Worm (Caenorhabditis elegans) whole organism, L1 larva: ENCODE measurements around the gene Y50D4C.5.

Experiments
- C16A3.4 ChIP-seq: fragments of 150-350 bp; optimal IDR thresholded peaks from 2 replicates; lab custom pipeline; 2014; ENCODE audit warnings: missing biosample characterization, missing genetic modification characterization
- C34B4.2 ChIP-seq: sonication (generic microtip); optimal IDR thresholded peaks from 2 replicates; lab custom pipeline; 2017; ENCODE audit warnings: mild to moderate bottlenecking, missing genetic modification characterization, missing compliant biosample characterization
- Y116A8C.19 ChIP-seq: sonication (generic microtip); optimal IDR thresholded peaks from 2 replicates; lab custom pipeline; 2016; ENCODE audit warnings: missing compliant biosample characterization, missing genetic modification characterization, borderline replicate concordance
- blmp-1 ChIP-seq: fragments of 150-350 bp; optimal IDR thresholded peaks from 2 replicates; lab custom pipeline; 2014; ENCODE audit warnings: missing biosample characterization, missing genetic modification characterization
- ceh-63 ChIP-seq: fragments of 200-800 bp; sonication (Bioruptor generic); optimal IDR thresholded peaks from 2 replicates; lab custom pipeline; 2018; ENCODE audit warnings: mild to moderate bottlenecking, missing genetic modification characterization, missing compliant biosample characterization
- ceh-8 ChIP-seq: fragments of 200-800 bp; sonication (Bioruptor generic); optimal IDR thresholded peaks from 2 replicates; lab custom pipeline; 2018; ENCODE audit warnings: mild to moderate bottlenecking, missing genetic modification characterization, moderate library complexity, missing compliant biosample characterization
- ceh-82 ChIP-seq, 3 experiments: fragments of 150-350 bp in 1 of 3; sonication (generic microtip) in 2 of 3; optimal IDR thresholded peaks; 2 replicates each; lab custom pipeline; 2014 to 2017; ENCODE audit warnings: missing biosample characterization in 3 of 3, missing genetic modification characterization in 3 of 3
- ceh-88 ChIP-seq: fragments of 200-800 bp; sonication (Bioruptor generic); IDR thresholded peaks from 2 replicates; pipeline ENCODE4 v1.3.6; 2022; ENCODE audit warnings: missing genetic modification characterization, missing compliant biosample characterization
- dpl-1 ChIP-seq, 3 experiments: fragments of 150-350 bp in 2 of 3; sonication (generic microtip) in 1 of 3; optimal IDR thresholded peaks; 2 replicates each; lab custom pipeline; 2014 to 2017; ENCODE audit warnings: missing biosample characterization in 3 of 3, missing genetic modification characterization in 3 of 3, missing genetic modification reagents in 3 of 3
- efl-1 ChIP-seq, 4 experiments: fragments of 150-350 bp; optimal IDR thresholded peaks in 3 of 4; peaks in 1 of 4; 1 replicate in 1 of 4; 2 replicates in 3 of 4; lab custom pipeline; 2014; ENCODE audit warnings: missing biosample characterization in 2 of 4, missing genetic modification characterization in 2 of 4, missing genetic modification reagents in 2 of 4
- efl-3 ChIP-seq: fragments of 200-800 bp; sonication (Bioruptor generic); optimal IDR thresholded peaks from 2 replicates; lab custom pipeline; 2018; ENCODE audit warnings: mild to moderate bottlenecking, missing genetic modification characterization, missing compliant biosample characterization
- egl-27 ChIP-seq, 2 experiments: fragments of 150-350 bp in 1 of 2; sonication (generic microtip); optimal IDR thresholded peaks; 3 replicates each; lab custom pipeline; 2017 to 2018; ENCODE audit warnings: missing biosample characterization in 2 of 2, missing genetic modification characterization in 2 of 2, missing genetic modification reagents in 2 of 2
- ets-5 ChIP-seq: fragments of 200-800 bp; sonication (Bioruptor generic); IDR thresholded peaks from 2 replicates; pipeline ENCODE4 v1.3.6; 2022; ENCODE audit warnings: missing genetic modification characterization, missing compliant biosample characterization
- fkh-10 ChIP-seq: sonication (generic microtip); optimal IDR thresholded peaks from 2 replicates; lab custom pipeline; 2017; ENCODE audit warnings: missing biosample characterization, missing genetic modification reagents, missing genetic modification characterization
- grh-1 ChIP-seq: fragments of 200-800 bp; sonication (Bioruptor generic); IDR thresholded peaks from 2 replicates; pipeline ENCODE4 v1.3.6; 2022; ENCODE audit warnings: missing genetic modification reagents, missing genetic modification characterization, missing compliant biosample characterization
- hlh-4 ChIP-seq: sonication (generic microtip); optimal IDR thresholded peaks from 2 replicates; lab custom pipeline; 2016; ENCODE audit warnings: mild to moderate bottlenecking, missing genetic modification characterization, missing compliant biosample characterization
- lin-15B ChIP-seq: fragments of 150-350 bp; sonication (generic microtip); optimal IDR thresholded peaks from 3 replicates; lab custom pipeline; 2014; ENCODE audit warnings: missing biosample characterization, missing genetic modification characterization
- lin-35 ChIP-seq, 2 experiments: fragments of 150-350 bp; optimal IDR thresholded peaks; 2 replicates each; lab custom pipeline; 2014; ENCODE audit warnings: missing biosample characterization in 2 of 2, missing genetic modification characterization in 2 of 2, missing genetic modification reagents in 2 of 2
- lir-3 ChIP-seq: sonication (generic microtip); optimal IDR thresholded peaks from 2 replicates; lab custom pipeline; 2016; ENCODE audit warnings: mild to moderate bottlenecking, missing genetic modification characterization, moderate library complexity, missing compliant biosample characterization; ENCODE audit not compliant: poor library complexity
- lsy-2 ChIP-seq, 2 experiments: fragments of 150-350 bp; optimal IDR thresholded peaks; 2 replicates each; lab custom pipeline; 2014; ENCODE audit warnings: missing biosample characterization in 2 of 2, missing genetic modification characterization in 2 of 2
- mep-1 ChIP-seq: fragments of 150-350 bp; optimal IDR thresholded peaks from 2 replicates; lab custom pipeline; 2014; ENCODE audit warnings: missing biosample characterization, missing genetic modification characterization
- nhr-11 ChIP-seq: fragments of 150-350 bp; optimal IDR thresholded peaks from 2 replicates; lab custom pipeline; 2014; ENCODE audit warnings: missing biosample characterization, missing genetic modification characterization
- nhr-12 ChIP-seq: sonication (generic microtip); optimal IDR thresholded peaks from 2 replicates; lab custom pipeline; 2017; ENCODE audit warnings: missing biosample characterization, missing genetic modification characterization
- nhr-20 ChIP-seq: sonication (generic microtip); optimal IDR thresholded peaks from 2 replicates; lab custom pipeline; 2016; ENCODE audit warnings: mild to moderate bottlenecking, missing genetic modification characterization, missing compliant biosample characterization
- nhr-76 ChIP-seq: sonication (generic microtip); optimal IDR thresholded peaks from 2 replicates; lab custom pipeline; 2017; ENCODE audit warnings: missing biosample characterization, missing genetic modification characterization
- nhr-77 ChIP-seq: fragments of 150-350 bp; optimal IDR thresholded peaks from 2 replicates; lab custom pipeline; 2014; ENCODE audit warnings: missing biosample characterization, missing genetic modification characterization
- nhr-85 ChIP-seq: sonication (generic microtip); peaks from one replicate; lab custom pipeline; 2016; ENCODE audit warnings: missing genetic modification characterization, inconsistent platforms, missing compliant biosample characterization
- pag-3 ChIP-seq: sonication (generic microtip); optimal IDR thresholded peaks from 2 replicates; lab custom pipeline; 2017; ENCODE audit warnings: missing genetic modification characterization, mild to moderate bottlenecking, missing compliant biosample characterization, antibody characterized with exemption, borderline replicate concordance; ENCODE audit not compliant: insufficient read depth
- pqm-1 ChIP-seq: sonication (generic microtip); optimal IDR thresholded peaks from 3 replicates; lab custom pipeline; 2017; ENCODE audit warnings: missing biosample characterization, missing genetic modification characterization
- rnt-1 ChIP-seq: sonication (generic microtip); optimal IDR thresholded peaks from 2 replicates; lab custom pipeline; 2016; ENCODE audit warnings: mild to moderate bottlenecking, missing genetic modification characterization, moderate library complexity, missing compliant biosample characterization
- snpc-4 ChIP-seq: fragments of 150-350 bp; optimal IDR thresholded peaks from 2 replicates; lab custom pipeline; 2014; ENCODE audit warnings: missing biosample characterization, missing genetic modification characterization
- tlp-1 ChIP-seq: fragments of 150-350 bp; optimal IDR thresholded peaks from 2 replicates; lab custom pipeline; 2014; ENCODE audit warnings: missing biosample characterization, missing genetic modification characterization
- unc-86 ChIP-seq: sonication (generic microtip); optimal IDR thresholded peaks from 2 replicates; lab custom pipeline; 2016; ENCODE audit warnings: missing genetic modification characterization, missing compliant biosample characterization
- unc-98 ChIP-seq: fragments of 200-800 bp; sonication (Bioruptor generic); IDR thresholded peaks from 2 replicates; pipeline ENCODE4 v1.3.6; 2022; ENCODE audit warnings: missing genetic modification characterization, missing compliant biosample characterization
- vab-15 ChIP-seq: sonication (generic microtip); optimal IDR thresholded peaks from 2 replicates; lab custom pipeline; 2017; ENCODE audit warnings: missing genotype, mild to moderate bottlenecking, missing genetic modification characterization, missing compliant biosample characterization
- zag-1 ChIP-seq: fragments of 150-350 bp; optimal IDR thresholded peaks from 2 replicates; lab custom pipeline; 2014; ENCODE audit warnings: missing biosample characterization, missing genetic modification characterization
- ztf-11 ChIP-seq, 2 experiments: sonication (generic microtip); optimal IDR thresholded peaks; 2 replicates each; lab custom pipeline; 2016 to 2017; ENCODE audit warnings: missing genetic modification characterization in 2 of 2, missing biosample characterization in 1 of 2, missing compliant biosample characterization in 1 of 2
- ztf-4 ChIP-seq: fragments of 150-350 bp; optimal IDR thresholded peaks from 2 replicates; lab custom pipeline; 2014; ENCODE audit warnings: missing biosample characterization, missing genetic modification characterization

Y50D4C.5 gene

DNA sequence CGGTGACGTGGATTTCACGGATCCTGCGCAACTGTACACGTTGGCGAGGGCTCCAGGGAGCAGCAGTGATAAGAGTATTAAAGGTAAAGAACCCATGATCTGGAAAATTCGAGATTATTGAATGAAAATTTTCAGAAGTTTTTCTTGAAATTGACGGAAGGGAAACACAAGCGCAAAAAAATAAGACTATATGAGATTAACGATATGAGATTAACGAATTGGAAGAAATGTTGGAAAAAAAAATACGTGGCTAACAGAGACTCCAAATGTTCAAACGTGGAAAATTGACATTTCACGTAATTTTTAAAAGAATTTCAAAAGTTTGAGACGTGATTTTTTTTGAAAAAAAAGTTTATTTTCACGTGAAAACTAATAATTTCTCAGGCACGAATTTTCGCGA lies 44.9 kb upstream of the Y50D4C.5 start, which contains the start of gene nra-4:
nra-4 (minus strand) TSS at position 101 of the 400 bp plus-strand sequence.
- TF ChIP-seq lin-35 (GFP tag; optimal IDR thresholded peaks at IDR 0.05; lab: Kevin White, UChicago) (no peak), nhr-77 (tag; lab: Kevin White, UChicago) (no peak), blmp-1 (tag; lab: Kevin White, UChicago) (no peak), unc-98 (GFP tag; lab: Robert Waterston, UW) (no peak), mep-1 (tag; lab: Kevin White, UChicago) (no peak), dpl-1 (GFP tag; optimal IDR thresholded peaks at IDR 0.05; lab: Kevin White, UChicago) (no peak), ceh-63 (GFP tag; lab: Kevin White, UChicago) (no peak), ztf-4 (no peak), snpc-4 (tag; lab: Kevin White, UChicago) (no peak), ceh-82 (tag; optimal IDR thresholded peaks at IDR 0.05; lab: Kevin White, UChicago) (no peak), fkh-10 (no peak), efl-3 (GFP tag; lab: Kevin White, UChicago) (no peak), ztf-11 (tag; optimal IDR thresholded peaks at IDR 0.05; lab: Kevin White, UChicago) (no peak), egl-27 (tag; optimal IDR thresholded peaks at IDR 0.05; lab: Kevin White, UChicago) (no peak), C16A3.4 (tag; lab: Kevin White, UChicago) (no peak), vab-15 (tag; lab: Kevin White, UChicago) (no peak), nhr-85 (no peak), nhr-20 (tag; lab: Kevin White, UChicago) (no peak)

DNA sequence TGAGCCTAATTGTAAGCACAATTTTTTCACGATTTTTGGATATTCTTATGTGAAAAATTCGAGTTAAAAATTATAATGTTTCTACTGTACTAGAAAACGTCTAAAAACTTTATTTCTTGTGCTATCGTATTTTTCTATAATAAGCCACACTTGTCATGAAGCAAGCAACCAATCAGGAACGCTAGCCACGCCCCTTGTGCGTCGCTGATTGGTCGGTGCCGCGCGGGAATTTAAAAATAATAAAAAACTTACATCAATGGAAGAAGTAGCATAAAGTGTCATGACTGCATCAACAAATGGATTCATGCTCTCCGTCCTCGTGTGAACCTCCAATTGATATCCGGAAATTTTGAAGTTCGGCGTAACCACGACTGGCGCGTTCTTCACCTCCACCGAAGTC lies 43.7 kb upstream of the Y50D4C.5 start:
- TF ChIP-seq efl-1 (optimal IDR thresholded peaks at IDR 0.05; lab: Kevin White, UChicago): no peak
- TF ChIP-seq efl-1 (GFP tag; optimal IDR thresholded peaks at IDR 0.05 in 1 of 2; lab: Kevin White, UChicago): peak in 1 of 2 experiments; percentile 1
- TF ChIP-seq nhr-12 (tag; lab: Kevin White, UChicago): no peak

DNA sequence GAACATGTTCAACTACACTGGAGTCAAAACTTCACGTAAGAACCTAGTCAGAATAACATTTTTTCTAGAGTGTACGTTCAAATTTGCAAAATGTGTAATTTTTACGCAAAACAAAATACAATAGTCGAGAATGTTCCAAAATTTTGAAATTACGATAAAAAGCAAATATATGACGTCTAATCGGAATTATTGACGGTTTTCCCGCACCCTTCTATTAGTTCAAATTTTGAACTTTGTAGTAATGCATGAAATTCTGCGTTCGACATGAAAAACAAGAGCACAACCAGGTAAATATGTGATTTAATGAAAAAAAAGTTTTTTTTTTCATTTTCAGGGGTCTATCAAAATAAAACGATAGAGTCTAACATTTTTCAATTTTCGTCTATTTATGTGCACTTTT lies 34.5 kb upstream of the Y50D4C.5 start:
- no peak for TF ChIP-seq unc-86 (tag; lab: Kevin White, UChicago)
- no peak for TF ChIP-seq zag-1
- no peak for TF ChIP-seq efl-3 (GFP tag; lab: Kevin White, UChicago)
- no peak for TF ChIP-seq dpl-1 (GFP tag; optimal IDR thresholded peaks at IDR 0.05; lab: Kevin White, UChicago)
- no peak for TF ChIP-seq pag-3
- TF ChIP-seq rnt-1 (tag; lab: Kevin White, UChicago): no peak
- no peak for TF ChIP-seq ets-5 (GFP tag; lab: Robert Waterston, UW)
- TF ChIP-seq Y116A8C.19 (tag; lab: Kevin White, UChicago): no peak
- TF ChIP-seq nhr-11 (tag; lab: Kevin White, UChicago): no peak
- TF ChIP-seq egl-27 (tag; optimal IDR thresholded peaks at IDR 0.05; lab: Kevin White, UChicago): no peak
- no peak for TF ChIP-seq pqm-1 (tag; lab: Kevin White, UChicago)
- TF ChIP-seq nhr-76 (tag; lab: Kevin White, UChicago): no peak

DNA sequence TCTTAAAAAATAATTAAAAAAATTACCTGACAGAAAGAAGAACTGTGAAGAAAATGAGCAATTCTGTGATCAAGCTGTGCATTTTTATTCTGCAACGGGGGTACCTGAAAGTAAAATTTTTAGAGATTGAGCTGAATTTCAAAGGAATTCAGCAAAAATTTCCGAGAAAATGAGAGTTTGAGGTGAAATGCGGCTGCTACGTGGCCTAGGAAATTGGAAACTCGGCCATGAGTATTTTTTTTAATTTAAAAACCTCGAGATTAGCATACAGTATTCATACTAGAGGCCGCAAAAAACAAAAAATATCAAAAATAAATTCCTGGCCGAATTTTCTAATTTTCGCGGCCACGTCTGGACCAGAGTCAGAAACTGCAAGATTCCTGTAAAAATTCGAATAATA lies 29.8 kb upstream of the Y50D4C.5 start, which contains the start of gene flp-34:
flp-34 (minus strand) TSS at position 101 of the 400 bp plus-strand sequence.
- no peak for TF ChIP-seq tlp-1
- no peak for TF ChIP-seq nhr-76 (tag; lab: Kevin White, UChicago)
- TF ChIP-seq lir-3 (tag; lab: Kevin White, UChicago): no peak
- no peak for TF ChIP-seq efl-1 (optimal IDR thresholded peaks at IDR 0.05; lab: Kevin White, UChicago)
- peak in 1 of 2 experiments; percentile 3 for TF ChIP-seq efl-1 (GFP tag; optimal IDR thresholded peaks at IDR 0.05 in 1 of 2; lab: Kevin White, UChicago)

DNA sequence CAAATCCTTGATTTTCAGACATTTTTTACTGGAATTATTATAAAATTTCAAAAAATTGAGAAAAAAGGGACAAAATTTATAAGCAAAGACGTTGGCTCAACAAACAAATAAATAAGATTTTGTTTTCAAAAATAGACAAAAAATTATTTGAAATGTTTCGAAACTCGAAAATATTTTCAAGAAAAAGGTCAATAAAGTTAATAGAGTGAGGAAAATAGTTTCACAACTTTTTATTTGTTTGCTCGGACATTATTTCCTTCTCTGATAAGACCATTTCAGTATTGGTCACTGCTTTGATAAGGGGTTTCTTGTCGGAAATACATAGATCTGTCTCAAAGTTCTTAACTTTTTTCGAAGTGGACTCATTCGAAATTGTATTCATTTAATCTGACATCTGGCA lies 23.5 kb upstream of the Y50D4C.5 start, which contains the start of gene R09A1.3:
R09A1.3 (minus strand) TSS at position 31 of the 400 bp plus-strand sequence.
- TF ChIP-seq pag-3: no peak
- TF ChIP-seq ceh-8 (GFP tag; lab: Kevin White, UChicago): no peak
- no peak for TF ChIP-seq lin-15B (tag; lab: Kevin White, UChicago)
- TF ChIP-seq lsy-2 (tag; optimal IDR thresholded peaks at IDR 0.05; lab: Kevin White, UChicago): no peak
- TF ChIP-seq ceh-88: no peak
- no peak for TF ChIP-seq grh-1 (GFP tag; lab: Robert Waterston, UW)
- no peak for TF ChIP-seq hlh-4 (tag; lab: Kevin White, UChicago)
- no peak for TF ChIP-seq efl-1 (optimal IDR thresholded peaks at IDR 0.05; lab: Kevin White, UChicago)
- no peak for TF ChIP-seq efl-1 (GFP tag; optimal IDR thresholded peaks at IDR 0.05 in 1 of 2; lab: Kevin White, UChicago)
- no peak for TF ChIP-seq C34B4.2 (tag; lab: Kevin White, UChicago)
- TF ChIP-seq rnt-1 (tag; lab: Kevin White, UChicago): no peak
- TF ChIP-seq, all 84 proteins: peak for 0
